Fruit fly (Drosophila melanogaster) whole organism, embryonic: ENCODE data around the gene CG4537.
A peak's percentile ranks its signal among the peaks of the same experiment; 100 is the strongest.

Experiments
- Ada2b ChIP-seq: fragments of 200-800 bp; sonication (Bioruptor generic); IDR thresholded peaks from 2 replicates; pipeline ENCODE4 v1.3.6; 2022; ENCODE audit warnings: missing biosample characterization, missing genetic modification characterization
- B-H1 ChIP-seq: fragments of 200-800 bp; sonication (Bioruptor generic); IDR thresholded peaks from 3 replicates; pipeline ENCODE4 v1.3.6; 2022; ENCODE audit warnings: missing biosample characterization, missing genetic modification characterization
- B-H2 ChIP-seq: fragments of 200-800 bp; sonication (Bioruptor generic); optimal IDR thresholded peaks from 2 replicates; lab custom pipeline; 2018; ENCODE audit warnings: missing biosample characterization, mild to moderate bottlenecking, missing genetic modification characterization
- CG10267 ChIP-seq: fragments of 200-800 bp; sonication (Bioruptor generic); optimal IDR thresholded peaks from 2 replicates; lab custom pipeline; 2018; ENCODE audit warnings: missing biosample characterization, mild to moderate bottlenecking, missing genetic modification characterization, moderate library complexity
- CG12942 ChIP-seq: fragments of 200-800 bp; sonication (Bioruptor generic); optimal IDR thresholded peaks from 3 replicates; lab custom pipeline; 2016; ENCODE audit warnings: missing biosample characterization, missing genetic modification characterization
- CG14667 ChIP-seq: fragments of 200-800 bp; sonication (Bioruptor generic); IDR thresholded peaks from 2 replicates; pipeline ENCODE4 v1.3.6; 2022; ENCODE audit warnings: missing biosample characterization, missing genetic modification characterization
- CG14965 ChIP-seq: fragments of 200-800 bp; sonication (Bioruptor generic); optimal IDR thresholded peaks from 2 replicates; lab custom pipeline; 2016; ENCODE audit warnings: missing biosample characterization, missing genetic modification characterization, borderline replicate concordance
- CG15269 ChIP-seq: fragments of 200-800 bp; sonication (Bioruptor generic); optimal IDR thresholded peaks from 2 replicates; lab custom pipeline; 2018; ENCODE audit warnings: missing biosample characterization, mild to moderate bottlenecking, missing genetic modification characterization, moderate library complexity
- CG17568 ChIP-seq: fragments of 200-800 bp; sonication (Bioruptor generic); optimal IDR thresholded peaks from 2 replicates; lab custom pipeline; 2018; ENCODE audit warnings: missing biosample characterization, mild to moderate bottlenecking, missing genetic modification characterization, moderate library complexity
- CG2129 ChIP-seq: fragments of 200-800 bp; sonication (Bioruptor generic); IDR thresholded peaks from 2 replicates; pipeline ENCODE4 v1.3.6; 2022; ENCODE audit warnings: missing biosample characterization, missing genetic modification characterization; ENCODE audit not compliant: partially characterized antibody
- CG2875 ChIP-seq: fragments of 200-800 bp; sonication (Bioruptor generic); optimal IDR thresholded peaks from 2 replicates; lab custom pipeline; 2017; ENCODE audit warnings: missing biosample characterization, mild to moderate bottlenecking, missing genetic modification characterization, missing genetic modification reagents
- CG30431 ChIP-seq: fragments of 200-800 bp; sonication (Bioruptor generic); optimal IDR thresholded peaks from 2 replicates; lab custom pipeline; 2017; ENCODE audit warnings: missing biosample characterization, missing genetic modification characterization
- CG31388 ChIP-seq: fragments of 200-800 bp; sonication (Bioruptor generic); optimal IDR thresholded peaks from 2 replicates; lab custom pipeline; 2016; ENCODE audit warnings: missing biosample characterization, missing genetic modification characterization
- CG33557 ChIP-seq: fragments of 200-800 bp; sonication (Bioruptor generic); optimal IDR thresholded peaks from 2 replicates; lab custom pipeline; 2019; ENCODE audit warnings: missing biosample characterization, mild to moderate bottlenecking, missing genetic modification characterization, moderate library complexity
- CG34224 ChIP-seq: fragments of 200-800 bp; sonication (Bioruptor generic); IDR thresholded peaks from 3 replicates; pipeline ENCODE4 v1.3.6; 2022; ENCODE audit warnings: missing biosample characterization, missing genetic modification characterization; ENCODE audit not compliant: partially characterized antibody
- CG34422 ChIP-seq: fragments of 200-800 bp; sonication (Bioruptor generic); IDR thresholded peaks from 3 replicates; pipeline ENCODE4 v1.3.6; 2022; ENCODE audit warnings: missing biosample characterization, missing genetic modification characterization
- CG4424 ChIP-seq: fragments of 200-800 bp; sonication (Bioruptor generic); optimal IDR thresholded peaks from 3 replicates; lab custom pipeline; 2016; ENCODE audit warnings: missing biosample characterization, missing genetic modification characterization
- CG7372 ChIP-seq: fragments of 200-800 bp; sonication (Bioruptor generic); IDR thresholded peaks from 2 replicates; pipeline ENCODE4 v1.3.6; 2022; ENCODE audit warnings: missing biosample characterization, missing genetic modification characterization
- CG8089 ChIP-seq: fragments of 200-800 bp; sonication (Bioruptor generic); optimal IDR thresholded peaks from 3 replicates; lab custom pipeline; 2016; ENCODE audit warnings: missing biosample characterization, missing genetic modification characterization
- CG8388 ChIP-seq: fragments of 200-800 bp; sonication (Bioruptor generic); optimal IDR thresholded peaks from 2 replicates; lab custom pipeline; 2019; ENCODE audit warnings: missing biosample characterization, mild to moderate bottlenecking, missing genetic modification characterization, moderate library complexity
- Dbx ChIP-seq: fragments of 200-800 bp; sonication (Bioruptor generic); IDR thresholded peaks from 3 replicates; pipeline ENCODE4 v1.3.6; 2022; ENCODE audit warnings: missing biosample characterization, missing genetic modification characterization
- Deaf1 ChIP-seq: fragments of 200-800 bp; optimal IDR thresholded peaks from 3 replicates; lab custom pipeline; 2019; ENCODE audit warnings: missing biosample characterization, mild to moderate bottlenecking, missing genetic modification characterization, moderate library complexity
- GATAe ChIP-seq: fragments of 200-800 bp; sonication (Bioruptor generic); conservative IDR thresholded peaks from 2 replicates; pipeline ENCODE4 v1.3.6; 2022; ENCODE audit warnings: missing biosample characterization, missing genetic modification characterization
- Gug ChIP-seq: fragments of 200-800 bp; sonication (Bioruptor generic); IDR thresholded peaks from 4 replicates; pipeline ENCODE4 v1.3.6; 2022; ENCODE audit warnings: missing biosample characterization, missing genetic modification characterization
- HLHmδ ChIP-seq: fragments of 200-800 bp; sonication (Bioruptor generic); optimal IDR thresholded peaks from 2 replicates; lab custom pipeline; 2018; ENCODE audit warnings: missing biosample characterization, mild to moderate bottlenecking, missing genetic modification characterization, moderate library complexity
- Hr3 ChIP-seq: fragments of 200-800 bp; sonication (Bioruptor generic); optimal IDR thresholded peaks from 3 replicates; lab custom pipeline; 2016; ENCODE audit warnings: missing biosample characterization, missing genetic modification characterization
- MTF-1 ChIP-seq: fragments of 200-800 bp; sonication (Bioruptor generic); optimal IDR thresholded peaks from 2 replicates; lab custom pipeline; 2018; ENCODE audit warnings: missing biosample characterization, mild to moderate bottlenecking, missing genetic modification characterization, borderline replicate concordance
- ab ChIP-seq: fragments of 200-800 bp; sonication (Bioruptor generic); optimal IDR thresholded peaks from 2 replicates; lab custom pipeline; 2016; ENCODE audit warnings: missing biosample characterization, missing genetic modification characterization
- ash1 ChIP-seq: fragments of 200-800 bp; sonication (Bioruptor generic); optimal IDR thresholded peaks from 2 replicates; lab custom pipeline; 2018; ENCODE audit warnings: missing biosample characterization, mild to moderate bottlenecking, missing genetic modification characterization
- br ChIP-seq: fragments of >200 bp; optimal IDR thresholded peaks from 2 replicates; lab custom pipeline; 2017
- chif ChIP-seq, 2 experiments: fragments of 200-800 bp; sonication (Bioruptor generic); optimal IDR thresholded peaks; 3 replicates each; lab custom pipeline; 2016; ENCODE audit warnings: missing biosample characterization in 2 of 2, missing genetic modification characterization in 2 of 2
- crp ChIP-seq, 2 experiments: fragments of 200-800 bp; sonication (Bioruptor generic); optimal IDR thresholded peaks; 2 replicates in 1 of 2; 3 replicates in 1 of 2; lab custom pipeline; 2017; ENCODE audit warnings: missing biosample characterization in 2 of 2, missing genetic modification characterization in 2 of 2, mild to moderate bottlenecking in 1 of 2, moderate library complexity in 1 of 2
- dimm ChIP-seq: fragments of 200-800 bp; sonication (Bioruptor generic); IDR thresholded peaks from 2 replicates; pipeline ENCODE4 v1.3.6; 2022; ENCODE audit warnings: missing biosample characterization, missing genetic modification characterization
- ems ChIP-seq: fragments of 200-800 bp; sonication (Bioruptor generic); optimal IDR thresholded peaks from 3 replicates; lab custom pipeline; 2016; ENCODE audit warnings: missing biosample characterization, missing genetic modification characterization
- eve ChIP-seq, 2 experiments: fragments of >200 bp; optimal IDR thresholded peaks; 2 replicates each; lab custom pipeline; 2017; ENCODE audit warnings: missing biosample characterization in 2 of 2, missing genetic modification characterization in 2 of 2
- fd64A ChIP-seq: fragments of 200-800 bp; sonication (Bioruptor generic); optimal IDR thresholded peaks from 3 replicates; lab custom pipeline; 2018; ENCODE audit warnings: missing biosample characterization, mild to moderate bottlenecking, missing genetic modification characterization
- gcm2 ChIP-seq: fragments of 200-800 bp; sonication (Bioruptor generic); optimal IDR thresholded peaks from 2 replicates; lab custom pipeline; 2016; ENCODE audit warnings: missing biosample characterization, missing genetic modification characterization
- jing ChIP-seq: fragments of 200-800 bp; sonication (Bioruptor generic); optimal IDR thresholded peaks from 2 replicates; lab custom pipeline; 2018; ENCODE audit warnings: missing biosample characterization, mild to moderate bottlenecking, missing genetic modification characterization
- kay ChIP-seq: fragments of 200-800 bp; sonication (Bioruptor generic); optimal IDR thresholded peaks from 2 replicates; lab custom pipeline; 2016; ENCODE audit warnings: missing biosample characterization, missing genetic modification characterization
- kni ChIP-seq: fragments of 200-800 bp; sonication (Bioruptor generic); optimal IDR thresholded peaks from 3 replicates; lab custom pipeline; 2017; ENCODE audit warnings: mild to moderate bottlenecking, missing biosample characterization, missing genetic modification reagents, missing genetic modification characterization
- lab ChIP-seq: fragments of 200-800 bp; sonication (Bioruptor generic); optimal IDR thresholded peaks from 3 replicates; lab custom pipeline; 2017; ENCODE audit warnings: missing biosample characterization, missing genetic modification characterization, mild to moderate bottlenecking, moderate library complexity, missing genetic modification reagents
- oc ChIP-seq: fragments of 200-800 bp; sonication (Bioruptor generic); optimal IDR thresholded peaks from 2 replicates; lab custom pipeline; 2018; ENCODE audit warnings: missing biosample characterization, mild to moderate bottlenecking, missing genetic modification characterization, moderate library complexity
- p53 ChIP-seq: fragments of 200-800 bp; sonication (Bioruptor generic); optimal IDR thresholded peaks from 2 replicates; lab custom pipeline; 2016; ENCODE audit warnings: missing biosample characterization, missing genetic modification characterization
- pho ChIP-seq: fragments of 200-800 bp; sonication (Bioruptor generic); optimal IDR thresholded peaks from 2 replicates; lab custom pipeline; 2016; ENCODE audit warnings: missing biosample characterization, missing genetic modification characterization
- pros ChIP-seq: fragments of 200-800 bp; sonication (Bioruptor generic); optimal IDR thresholded peaks from 3 replicates; lab custom pipeline; 2019; ENCODE audit warnings: missing biosample characterization, mild to moderate bottlenecking, missing genetic modification characterization, moderate library complexity
- schlank ChIP-seq: fragments of 200-800 bp; sonication (Bioruptor generic); optimal IDR thresholded peaks from 2 replicates; lab custom pipeline; 2018; ENCODE audit warnings: missing biosample characterization, mild to moderate bottlenecking, missing genetic modification characterization
- slbo ChIP-seq: fragments of 200-800 bp; sonication (Bioruptor generic); IDR thresholded peaks from 2 replicates; pipeline ENCODE4 v1.3.6; 2022; ENCODE audit warnings: missing biosample characterization, missing genetic modification characterization
- slp2 ChIP-seq: fragments of 200-800 bp; sonication (Bioruptor generic); optimal IDR thresholded peaks from 2 replicates; lab custom pipeline; 2016; ENCODE audit warnings: missing biosample characterization, missing genetic modification characterization

Gene CG4537

DNA sequence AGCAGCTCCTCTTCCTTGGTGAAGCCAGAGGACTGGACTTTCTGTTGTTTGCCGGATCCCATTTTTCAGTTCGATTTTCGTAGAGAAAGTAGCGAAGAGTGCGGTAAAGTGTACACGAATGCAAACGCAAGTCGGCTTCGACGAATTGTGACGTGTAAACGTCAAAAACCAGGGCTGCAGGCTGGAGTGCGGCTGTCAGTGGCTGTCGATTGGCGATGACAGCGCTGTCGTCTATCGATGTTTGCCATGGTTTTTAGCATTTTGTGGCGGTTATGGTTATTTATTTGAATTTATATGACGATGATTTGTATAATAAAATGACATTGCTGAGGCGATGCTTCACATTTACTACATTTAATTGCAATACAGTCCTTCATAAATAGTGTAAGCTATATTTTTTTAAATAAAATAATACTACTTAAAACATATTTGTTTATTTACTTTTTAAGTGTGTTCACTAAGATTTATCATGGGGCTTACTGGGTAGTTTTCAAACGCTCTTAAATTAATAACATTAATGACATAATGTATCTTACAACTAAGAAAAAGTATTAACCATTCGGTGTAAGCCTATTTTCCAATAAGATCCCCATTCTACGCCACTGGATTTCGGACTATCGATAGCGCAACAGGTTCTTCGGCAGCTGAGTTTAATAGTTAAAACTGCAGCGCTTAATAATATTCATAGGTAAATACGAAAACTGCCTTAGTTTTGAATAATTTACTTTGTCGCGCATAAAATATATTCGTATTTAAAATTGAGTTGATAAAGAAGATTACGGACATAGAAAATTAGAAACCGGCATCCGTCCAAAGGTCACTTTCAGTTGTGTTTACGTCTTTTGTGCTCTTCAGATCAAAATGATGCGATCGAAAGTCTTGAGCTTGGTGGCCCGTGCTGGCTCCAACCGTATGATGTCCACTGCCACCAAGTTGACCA is 27.6 kb downstream of the CG4537 start, which contains the start of the genes CG5885 and CG4598 (continued):
- TF ChIP-seq crp (GFP tag; optimal IDR thresholded peaks at IDR 0.05; lab: Kevin White, UChicago) (peak in 1 of 2 experiments; percentile 55), CG2875 (GFP tag; lab: Kevin White, UChicago) (no peak), CG8388 (GFP tag; lab: Kevin White, UChicago) (peak; percentile 68), kni (GFP tag; lab: Kevin White, UChicago) (no peak), kay (peak; percentile 80), CG8089 (GFP tag; lab: Kevin White, UChicago) (no peak), Dbx (GFP tag; lab: Robert Waterston, UW) (peak; percentile 80), pho (GFP tag; lab: Kevin White, UChicago) (peak; percentile 19), CG34422 (GFP tag; lab: Robert Waterston, UW) (peak; percentile 63; the same call in 2 of the 3 replicates), p53 (GFP tag; lab: Kevin White, UChicago) (no peak), CG14667 (GFP tag; lab: Robert Waterston, UW) (peak; percentile 27; the same call in 1 of the 2 replicates), br (lab: Kevin White, UChicago) (no peak), Ada2b (GFP tag; lab: Robert Waterston, UW) (peak; percentile 85), Hr3 (peak; percentile 72), CG4424 (GFP tag; lab: Kevin White, UChicago) (peak; percentile 63), GATAe (GFP tag; lab: Robert Waterston, UW) (no peak), HLHmδ (GFP tag; lab: Kevin White, UChicago) (no peak), MTF-1 (GFP tag; lab: Kevin White, UChicago) (no peak), slp2 (no peak), eve (GFP tag; optimal IDR thresholded peaks at IDR 0.05; lab: Kevin White, UChicago) (no peak), slbo (GFP tag; lab: Robert Waterston, UW) (peak; percentile 84), oc (tag; lab: Kevin White, UChicago) (no peak), fd64A (GFP tag; lab: Kevin White, UChicago) (no peak), ab (GFP tag; lab: Kevin White, UChicago) (no peak), ems (GFP tag; lab: Kevin White, UChicago) (peak; percentile 11), CG30431 (GFP tag; lab: Kevin White, UChicago) (peak; percentile 15), CG12942 (GFP tag; lab: Kevin White, UChicago) (peak; percentile 63), CG10267 (peak; percentile 71), CG7372 (GFP tag; lab: Robert Waterston, UW) (peak; percentile 47; the same call in 1 of the 2 replicates), dimm (GFP tag; lab: Robert Waterston, UW) (no peak), CG15269 (tag; lab: Kevin White, UChicago) (peak; percentile 80), CG2129 (GFP tag; lab: Robert Waterston, UW) (0 out of 2 replicates have a peak, but pooled peaks have one; percentile 37), CG31388 (GFP tag; lab: Kevin White, UChicago) (no peak), schlank (tag; lab: Kevin White, UChicago) (peak; percentile 50), chif (GFP tag; optimal IDR thresholded peaks at IDR 0.05; lab: Kevin White, UChicago) (peak in 1 of 2 experiments; percentile 30), ash1 (GFP tag; lab: Kevin White, UChicago) (no peak), jing (peak; percentile 50), Deaf1 (tag; lab: Kevin White, UChicago) (peak; percentile 89), gcm2 (GFP tag; lab: Kevin White, UChicago) (peak; percentile 25), lab (GFP tag; lab: Kevin White, UChicago) (peak; percentile 40), B-H2 (GFP tag; lab: Kevin White, UChicago) (peak; percentile 50), B-H1 (GFP tag; lab: Robert Waterston, UW) (no peak), Gug (peak; percentile 56; the same call in 2 of the 4 replicates), CG34224 (GFP tag; lab: Robert Waterston, UW) (peak; percentile 72; the same call in 2 of the 3 replicates), CG33557 (GFP tag; lab: Kevin White, UChicago) (peak; percentile 48), pros (no peak), CG17568 (no peak), CG14965 (GFP tag; lab: Kevin White, UChicago) (no peak)
